Worm (Caenorhabditis elegans) whole organism, L4 larva: ENCODE results near the gene H03G16.7.

Experiments
- ZK337.2 ChIP-seq: fragments of 200-800 bp; sonication (Bioruptor generic); IDR thresholded peaks from 2 replicates; pipeline ENCODE4 v1.3.6; 2022; ENCODE audit warnings: missing genetic modification reagents, missing genetic modification characterization, missing compliant biosample characterization
- ZK546.5 ChIP-seq, 2 experiments: sonication (generic microtip); optimal IDR thresholded peaks; 2 replicates each; lab custom pipeline; 2017; ENCODE audit warnings: missing biosample characterization in 2 of 2, missing genetic modification characterization in 2 of 2
- lin-1 ChIP-seq: fragments of 200-800 bp; sonication (Bioruptor generic); IDR thresholded peaks from 2 replicates; pipeline ENCODE4 v1.3.6; 2022; ENCODE audit warnings: missing genetic modification reagents, missing genetic modification characterization, missing compliant biosample characterization
- lir-3 ChIP-seq: sonication (generic microtip); optimal IDR thresholded peaks from 2 replicates; lab custom pipeline; 2016; ENCODE audit warnings: mild to moderate bottlenecking, missing genetic modification characterization, missing compliant biosample characterization
- nhr-11 ChIP-seq: fragments of 150-350 bp; optimal IDR thresholded peaks from 2 replicates; lab custom pipeline; 2014; ENCODE audit warnings: missing biosample characterization, missing genetic modification characterization
- nhr-76 ChIP-seq: fragments of 150-350 bp; optimal IDR thresholded peaks from 2 replicates; lab custom pipeline; 2014; ENCODE audit warnings: missing biosample characterization, missing genetic modification characterization
- pqm-1 ChIP-seq: sonication (generic microtip); optimal IDR thresholded peaks from 2 replicates; lab custom pipeline; 2017; ENCODE audit warnings: missing biosample characterization, missing genetic modification characterization
- saeg-2 ChIP-seq: fragments of 200-800 bp; sonication (Bioruptor generic); IDR thresholded peaks from 2 replicates; pipeline ENCODE4 v1.3.6; 2022; ENCODE audit warnings: missing genetic modification reagents, missing genetic modification characterization, missing compliant biosample characterization

DNA sequence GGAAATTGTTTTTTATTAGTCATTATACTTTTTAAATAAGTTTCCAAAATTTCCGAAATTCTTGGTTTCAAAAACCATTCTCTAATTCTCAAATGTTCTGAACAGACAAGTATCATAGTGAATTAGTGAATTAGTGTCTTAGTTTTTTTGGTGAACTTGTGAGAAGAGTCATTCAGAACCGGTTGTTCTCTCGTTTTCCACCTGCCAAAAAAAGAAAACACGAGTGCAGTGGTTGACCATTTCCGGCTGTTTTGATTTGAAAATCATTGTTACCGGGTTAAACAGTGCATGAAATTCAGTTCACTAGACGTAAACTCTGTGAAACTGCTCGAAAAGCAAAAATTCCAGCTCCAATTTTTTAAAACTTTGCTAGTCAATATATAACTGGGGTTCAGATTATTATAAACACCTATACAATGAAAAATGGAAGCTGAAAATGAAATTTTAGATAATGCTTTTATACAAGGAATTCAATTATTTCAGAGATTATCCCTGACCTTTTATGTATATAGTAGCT, 16.1 kb downstream of the H03G16.7 start:
- no peak for TF ChIP-seq lin-1 (GFP tag; lab: Robert Waterston, UW)
- TF ChIP-seq ZK546.5 (tag; optimal IDR thresholded peaks at IDR 0.05; lab: Kevin White, UChicago): no peak
- TF ChIP-seq ZK337.2 (GFP tag; lab: Robert Waterston, UW): no peak
- TF ChIP-seq nhr-11 (tag; lab: Kevin White, UChicago): no peak
- TF ChIP-seq saeg-2: no peak
- no peak for TF ChIP-seq nhr-76 (tag; lab: Kevin White, UChicago)
- no peak for TF ChIP-seq lir-3
- TF ChIP-seq pqm-1 (tag; lab: Kevin White, UChicago): no peak
